Fruit fly (Drosophila melanogaster): ENCODE measurements around the gene CG4911.
A peak's percentile ranks its signal among the peaks of the same experiment; 100 is the strongest.

Gene CG4911

DNA sequence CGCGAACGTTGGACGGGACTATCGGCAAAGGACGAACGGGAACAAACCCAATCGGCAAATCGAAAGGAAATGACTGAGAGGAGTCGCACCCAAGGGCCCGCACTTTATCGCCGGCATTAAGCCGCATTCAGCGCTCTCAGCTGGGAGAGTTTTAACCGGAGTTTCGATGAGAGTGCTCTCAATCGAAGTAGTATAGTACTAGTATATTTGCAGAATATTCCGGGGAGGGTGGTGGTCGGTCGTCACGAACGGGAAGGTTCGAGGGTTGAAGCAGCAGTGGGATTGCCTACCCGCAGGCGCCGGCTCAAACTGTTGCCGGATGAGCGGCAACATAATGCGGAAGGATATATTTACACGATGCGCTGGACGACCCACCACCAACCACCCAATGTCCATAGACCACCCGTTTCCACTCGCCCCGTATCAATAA, 20.7 kb downstream of the CG4911 start (continued):
- TF ChIP-seq Opbp (GFP tag; IDR thresholded peaks at IDR 0.05; ENCODE audit: partially characterized antibody) (no peak), Hmr (GFP tag; optimal IDR thresholded peaks at IDR 0.05) (peak; percentile 23), Bgb (GFP tag; IDR thresholded peaks at IDR 0.05; ENCODE audit: partially characterized antibody) (0 out of 2 replicates have a peak, but pooled peaks have one; percentile 22), CG11695 (GFP tag; IDR thresholded peaks at IDR 0.05) (peak; percentile 15; the same call in 1 of the 3 replicates), Nf-YC (tag; optimal IDR thresholded peaks at IDR 0.05) (peak; percentile 47), CHES-1-like (GFP tag; optimal IDR thresholded peaks at IDR 0.05) (no peak), ewg (GFP tag; optimal IDR thresholded peaks at IDR 0.05) (peak; percentile 77), CG7786 (GFP tag; optimal IDR thresholded peaks at IDR 0.05) (no peak), CG18262 (tag; optimal IDR thresholded peaks at IDR 0.05) (no peak), CG11504 (tag; optimal IDR thresholded peaks at IDR 0.05) (peak; percentile 22), gcm (GFP tag; optimal IDR thresholded peaks at IDR 0.05) (peak; percentile 14), Hr51 (GFP tag; optimal IDR thresholded peaks at IDR 0.05) (no peak), Deaf1 (tag; optimal IDR thresholded peaks at IDR 0.05) (peak; percentile 94)

dm6 chr3L:9050447-9051069, 22.0 kb downstream of the CG4911 start:
- TF ChIP-seq CG13894 (tag; optimal IDR thresholded peaks at IDR 0.05) (peak; percentile 19), rib (GFP tag; IDR thresholded peaks at IDR 0.05) (0 out of 2 replicates have a peak, but pooled peaks have one; percentile 16), scrt (GFP tag; optimal IDR thresholded peaks at IDR 0.05) (peak; percentile 20), Med (GFP tag) (peak; percentile 73), CG4360 (GFP tag; IDR thresholded peaks at IDR 0.05) (0 out of 2 replicates have a peak, but pooled peaks have one; percentile 17), gsb-n (tag; optimal IDR thresholded peaks at IDR 0.05) (peak; percentile 62), CG10543 (GFP tag; optimal IDR thresholded peaks at IDR 0.05) (peak; percentile 23), MBD-R2 (GFP tag; IDR thresholded peaks at IDR 0.05) (0 out of 2 replicates have a peak, but pooled peaks have one; percentile 10), abd-A (tag; optimal IDR thresholded peaks at IDR 0.05) (peak; percentile 92), seq (GFP tag; IDR thresholded peaks at IDR 0.05) (peak; percentile 43; the same call in 1 of the 2 replicates), Hey (tag; optimal IDR thresholded peaks at IDR 0.05) (peak; percentile 88), Kr (GFP tag; optimal IDR thresholded peaks at IDR 0.05) (no peak), Xbp1 (GFP tag; optimal IDR thresholded peaks at IDR 0.05) (no peak), grn (GFP tag; optimal IDR thresholded peaks at IDR 0.05) (no peak), pros (GFP tag; optimal IDR thresholded peaks at IDR 0.05) (peak; percentile 80), CG13287 (GFP tag; IDR thresholded peaks at IDR 0.05; ENCODE audit: partially characterized antibody) (no peak), CG7928 (GFP tag; optimal IDR thresholded peaks at IDR 0.05) (no peak), CG17328 (GFP tag; IDR thresholded peaks at IDR 0.05) (no peak), nerfin-1 (tag; optimal IDR thresholded peaks at IDR 0.05) (peak; percentile 0), CG32767 (GFP tag; IDR thresholded peaks at IDR 0.05) (0 out of 2 replicates have a peak, but pooled peaks have one; percentile 17), CG13775 (GFP tag; optimal IDR thresholded peaks at IDR 0.05) (no peak), Deaf1 (tag; optimal IDR thresholded peaks at IDR 0.05) (peak; percentile 85), sens (GFP tag) (peak; percentile 65), z (GFP tag; IDR thresholded peaks at IDR 0.05) (0 out of 3 replicates have a peak, but pooled peaks have one; percentile 44), lmd (GFP tag; IDR thresholded peaks at IDR 0.05) (no peak), crol (GFP tag; IDR thresholded peaks at IDR 0.05) (peak; percentile 69; the same call in 1 of the 2 replicates), Dref (GFP tag; IDR thresholded peaks at IDR 0.05) (peak; percentile 25; the same call in 1 of the 2 replicates), CG11504 (tag; optimal IDR thresholded peaks at IDR 0.05) (peak; percentile 50), Dip2 (GFP tag; IDR thresholded peaks at IDR 0.05) (no peak), CG15011 (GFP tag; optimal IDR thresholded peaks at IDR 0.05) (no peak), ewg (GFP tag; optimal IDR thresholded peaks at IDR 0.05) (peak; percentile 83), Adf1 (GFP tag; IDR thresholded peaks at IDR 0.05) (peak; percentile 7; the same call in 1 of the 2 replicates)
